Worm (Caenorhabditis elegans) whole organism, L4/young adult: ENCODE results near the gene K06A9.3.

Experiments
- W03F9.2 ChIP-seq: fragments of 150-350 bp; optimal IDR thresholded peaks from 2 replicates; lab custom pipeline; 2014; ENCODE audit warnings: missing biosample characterization, missing genetic modification characterization
- dao-5 ChIP-seq: sonication (generic microtip); optimal IDR thresholded peaks from 2 replicates; lab custom pipeline; 2016; ENCODE audit warnings: missing genotype, missing genetic modification characterization, moderate library complexity, missing compliant biosample characterization

DNA sequence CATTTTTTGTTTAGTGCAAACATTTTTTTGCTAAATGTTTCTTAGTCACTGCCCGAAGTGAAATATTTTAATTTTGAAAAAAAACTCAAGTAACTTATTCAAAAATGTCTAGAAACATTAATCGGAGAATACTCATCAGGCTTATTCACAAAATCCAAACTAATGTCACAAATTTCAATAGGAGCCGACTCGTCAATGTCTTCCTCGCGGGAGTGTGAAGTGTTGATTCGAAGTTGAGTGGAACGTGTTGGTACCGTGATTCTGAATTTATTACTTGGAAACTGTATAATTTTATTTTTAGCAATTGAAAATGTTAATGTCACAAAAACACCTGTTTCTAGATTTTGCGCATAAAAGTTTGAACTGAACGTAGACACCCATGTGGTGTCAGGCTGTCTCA, 45.6 kb downstream of the K06A9.3 start:
- no peak for TF ChIP-seq dao-5 (tag; lab: Kevin White, UChicago)
- no peak for TF ChIP-seq W03F9.2 (tag; lab: Kevin White, UChicago)
